Worm (Caenorhabditis elegans) whole organism, midembryonic: ENCODE results near the gene R01H2.8.

Experiments
- T22C8.4 ChIP-seq: fragments of 200-800 bp; sonication (Bioruptor generic); IDR thresholded peaks from 2 replicates; pipeline ENCODE4 v1.3.6; 2022; ENCODE audit warnings: missing genetic modification characterization, missing compliant biosample characterization
- cog-1 ChIP-seq: sonication (generic microtip); optimal IDR thresholded peaks from 2 replicates; lab custom pipeline; 2016; ENCODE audit warnings: missing genetic modification characterization, missing compliant biosample characterization
- flt-1 ChIP-seq: fragments of 200-800 bp; sonication (Bioruptor generic); IDR thresholded peaks from 2 replicates; pipeline ENCODE4 v1.3.6; 2022; ENCODE audit warnings: missing genetic modification characterization, missing compliant biosample characterization
- klf-2 ChIP-seq: fragments of 200-800 bp; sonication (Bioruptor generic); conservative IDR thresholded peaks from 2 replicates; pipeline ENCODE4 v1.3.6; 2022; ENCODE audit warnings: missing genetic modification reagents, missing genetic modification characterization, missing compliant biosample characterization
- med-1 ChIP-seq: sonication (generic microtip); optimal IDR thresholded peaks from 2 replicates; lab custom pipeline; 2017; ENCODE audit warnings: missing genetic modification characterization, mild to moderate bottlenecking, missing compliant biosample characterization, antibody characterized with exemption, missing genetic modification reagents; ENCODE audit not compliant: insufficient read depth
- ref-1 ChIP-seq: fragments of 200-800 bp; sonication (Bioruptor generic); conservative IDR thresholded peaks from 2 replicates; pipeline ENCODE4 v1.3.6; 2022; ENCODE audit warnings: missing genetic modification reagents, missing genetic modification characterization, missing compliant biosample characterization
- tab-1 ChIP-seq: fragments of 200-800 bp; sonication (Bioruptor generic); IDR thresholded peaks from 2 replicates; pipeline ENCODE4 v1.3.6; 2022; ENCODE audit warnings: missing genetic modification characterization, missing compliant biosample characterization
- ztf-23 ChIP-seq: fragments of 200-800 bp; sonication (Bioruptor generic); IDR thresholded peaks from 2 replicates; pipeline ENCODE4 v1.3.6; 2022; ENCODE audit warnings: missing genetic modification reagents, missing genetic modification characterization, missing compliant biosample characterization
- ztf-29 ChIP-seq: fragments of 200-800 bp; sonication (Bioruptor generic); IDR thresholded peaks from 2 replicates; pipeline ENCODE4 v1.3.6; 2022; ENCODE audit warnings: missing genetic modification reagents, missing genetic modification characterization, missing compliant biosample characterization

The R01H2.8 gene

DNA sequence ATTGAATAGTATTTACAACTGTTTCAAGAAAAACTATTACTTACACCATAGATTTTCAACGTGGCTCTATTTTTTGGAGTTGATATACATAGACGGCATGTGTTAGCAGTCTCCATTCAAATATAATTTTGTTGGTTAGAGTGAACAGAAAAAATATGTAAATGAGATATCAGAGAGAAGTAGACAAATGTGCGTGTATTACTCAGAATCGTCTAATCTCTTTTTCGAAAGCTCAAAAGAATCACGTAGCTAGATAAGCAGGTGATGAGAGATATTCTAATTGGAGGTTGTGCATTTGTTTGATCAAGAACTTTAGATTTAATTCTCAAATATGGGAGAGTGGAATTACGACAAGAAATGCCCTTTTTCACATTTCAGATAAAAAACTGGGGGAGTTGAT is 21.7 kb downstream of the R01H2.8 start, which contains the start of gene ZK418.10:
ZK418.10 (minus strand) TSS at position 148 of the 400 bp plus-strand sequence.
- TF ChIP-seq ztf-29: no peak
- TF ChIP-seq ref-1 (GFP tag; lab: Robert Waterston, UW): no peak
- TF ChIP-seq med-1 (GFP tag; lab: Kevin White, UChicago): no peak
- TF ChIP-seq ztf-23 (GFP tag; lab: Robert Waterston, UW): no peak
- TF ChIP-seq T22C8.4 (GFP tag; lab: Robert Waterston, UW): no peak
- no peak for TF ChIP-seq klf-2
- TF ChIP-seq cog-1: no peak
- no peak for TF ChIP-seq tab-1 (GFP tag; lab: Robert Waterston, UW)
- TF ChIP-seq flt-1 (GFP tag; lab: Robert Waterston, UW): no peak

DNA sequence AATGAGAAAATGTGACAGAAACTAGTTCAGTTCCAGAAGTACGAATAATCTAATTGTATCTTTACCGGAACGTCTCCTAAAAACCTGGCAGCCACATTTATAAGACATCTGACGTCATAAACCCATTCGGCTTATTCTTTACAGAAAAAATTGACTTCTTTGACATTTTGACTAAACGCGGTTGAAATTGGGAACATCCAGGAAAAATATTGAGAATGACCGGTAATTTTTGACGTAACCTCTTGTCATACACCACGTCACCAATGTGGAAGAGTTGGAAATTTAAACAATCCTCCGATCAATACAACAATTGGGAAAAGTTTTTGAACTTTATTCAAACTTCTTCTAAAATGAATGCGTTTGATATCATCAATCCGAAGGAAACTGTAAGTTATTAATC is 22.2 kb downstream of the R01H2.8 start, which contains the start of gene ZK418.2:
ZK418.2 (plus strand) TSS at position 301 of the 400 bp plus-strand sequence.
- TF ChIP-seq ztf-29 (no peak), T22C8.4 (GFP tag; lab: Robert Waterston, UW) (no peak), tab-1 (GFP tag; lab: Robert Waterston, UW) (no peak), med-1 (GFP tag; lab: Kevin White, UChicago) (no peak), flt-1 (GFP tag; lab: Robert Waterston, UW) (no peak), klf-2 (no peak), ztf-23 (GFP tag; lab: Robert Waterston, UW) (no peak), ref-1 (GFP tag; lab: Robert Waterston, UW) (no peak), cog-1 (no peak)

DNA sequence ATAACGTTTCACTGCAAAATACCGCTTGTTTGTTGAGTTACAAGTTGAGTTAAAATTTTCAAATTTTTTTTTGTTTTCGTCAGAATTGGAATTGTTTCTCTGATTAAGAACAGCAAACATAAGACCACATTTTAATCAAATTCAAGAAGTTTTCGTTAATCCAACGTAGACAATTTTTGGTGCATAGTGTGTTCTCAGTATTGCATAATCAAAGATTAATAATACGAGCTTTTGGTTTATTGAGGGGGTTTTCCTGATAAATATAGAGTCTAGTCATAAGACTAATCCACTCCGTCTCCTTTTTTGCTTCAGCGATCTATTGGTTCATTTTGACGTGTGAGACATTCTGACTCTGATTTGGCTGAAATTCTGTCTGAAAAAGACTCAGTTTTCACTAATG is 26.3 kb downstream of the R01H2.8 start, which contains the start of gene nhr-9:
nhr-9 (plus strand) TSS at position 307 of the 400 bp plus-strand sequence.
- TF ChIP-seq tab-1 (GFP tag; lab: Robert Waterston, UW): no peak
- TF ChIP-seq cog-1: no peak
- TF ChIP-seq klf-2: no peak
- no peak for TF ChIP-seq flt-1 (GFP tag; lab: Robert Waterston, UW)
- no peak for TF ChIP-seq ref-1 (GFP tag; lab: Robert Waterston, UW)
- no peak for TF ChIP-seq ztf-29
- no peak for TF ChIP-seq ztf-23 (GFP tag; lab: Robert Waterston, UW)
- TF ChIP-seq med-1 (GFP tag; lab: Kevin White, UChicago): no peak
- no peak for TF ChIP-seq T22C8.4 (GFP tag; lab: Robert Waterston, UW)

ce11 chrIII:7096481-7096880 is 27.6 kb downstream of the R01H2.8 start:
- TF ChIP-seq klf-2 (no peak), cog-1 (no peak), tab-1 (GFP tag; lab: Robert Waterston, UW) (no peak), ztf-29 (no peak), T22C8.4 (GFP tag; lab: Robert Waterston, UW) (no peak), med-1 (GFP tag; lab: Kevin White, UChicago) (no peak), flt-1 (GFP tag; lab: Robert Waterston, UW) (no peak)

- TF ChIP-seq flt-1 (GFP tag; lab: Robert Waterston, UW): no peak
- TF ChIP-seq cog-1: no peak
- no peak for TF ChIP-seq T22C8.4 (GFP tag; lab: Robert Waterston, UW)
- no peak for TF ChIP-seq med-1 (GFP tag; lab: Kevin White, UChicago)
- TF ChIP-seq ztf-23 (GFP tag; lab: Robert Waterston, UW): no peak
- no peak for TF ChIP-seq klf-2
- TF ChIP-seq ref-1 (GFP tag; lab: Robert Waterston, UW): no peak
- no peak for TF ChIP-seq tab-1 (GFP tag; lab: Robert Waterston, UW)
- TF ChIP-seq ztf-29: no peak
These were observed 31.1 kb downstream of the R01H2.8 start, which contains the start of gene ZK418.11 for ce11 chrIII:7100001-7100400. Gene ZK418.11 (plus strand): TSS chrIII:7100289.

DNA sequence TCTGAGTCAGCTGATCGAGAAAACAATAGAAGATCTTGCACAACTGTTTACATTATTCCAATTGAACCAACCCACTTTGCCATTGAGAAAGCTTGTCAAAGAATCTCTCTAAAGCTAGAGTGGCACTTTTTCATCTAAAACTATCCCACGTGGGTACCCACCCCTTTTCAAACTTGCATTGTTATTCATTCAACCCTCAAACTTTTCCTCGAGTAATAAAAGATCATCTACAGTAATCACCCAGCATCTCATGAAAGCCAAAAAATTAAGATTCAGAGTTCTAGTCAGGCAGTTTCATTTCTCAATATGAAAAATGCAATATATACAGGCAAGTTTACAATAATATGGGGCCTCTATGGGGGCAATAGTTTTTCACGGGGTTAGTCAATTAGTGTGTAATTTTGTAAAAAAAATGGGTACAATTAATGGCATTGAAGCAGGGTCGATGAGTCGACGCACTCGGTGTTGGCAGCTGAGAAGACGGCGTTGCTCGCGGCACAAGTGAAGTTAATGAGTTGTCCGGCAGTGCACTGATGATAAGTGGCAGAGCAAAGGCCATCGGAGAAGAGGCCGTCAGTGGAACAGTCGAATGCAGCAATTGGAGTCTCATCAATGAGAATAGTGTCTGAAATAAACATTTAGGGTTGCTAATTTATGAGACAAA is 33.1 kb downstream of the R01H2.8 start:
- TF ChIP-seq ztf-23 (GFP tag; lab: Robert Waterston, UW): no peak
- no peak for TF ChIP-seq cog-1
- no peak for TF ChIP-seq flt-1 (GFP tag; lab: Robert Waterston, UW)
- TF ChIP-seq ztf-29: no peak
- TF ChIP-seq klf-2: no peak
- no peak for TF ChIP-seq ref-1 (GFP tag; lab: Robert Waterston, UW)
- no peak for TF ChIP-seq med-1 (GFP tag; lab: Kevin White, UChicago)
- TF ChIP-seq tab-1 (GFP tag; lab: Robert Waterston, UW): no peak
- no peak for TF ChIP-seq T22C8.4 (GFP tag; lab: Robert Waterston, UW)

DNA sequence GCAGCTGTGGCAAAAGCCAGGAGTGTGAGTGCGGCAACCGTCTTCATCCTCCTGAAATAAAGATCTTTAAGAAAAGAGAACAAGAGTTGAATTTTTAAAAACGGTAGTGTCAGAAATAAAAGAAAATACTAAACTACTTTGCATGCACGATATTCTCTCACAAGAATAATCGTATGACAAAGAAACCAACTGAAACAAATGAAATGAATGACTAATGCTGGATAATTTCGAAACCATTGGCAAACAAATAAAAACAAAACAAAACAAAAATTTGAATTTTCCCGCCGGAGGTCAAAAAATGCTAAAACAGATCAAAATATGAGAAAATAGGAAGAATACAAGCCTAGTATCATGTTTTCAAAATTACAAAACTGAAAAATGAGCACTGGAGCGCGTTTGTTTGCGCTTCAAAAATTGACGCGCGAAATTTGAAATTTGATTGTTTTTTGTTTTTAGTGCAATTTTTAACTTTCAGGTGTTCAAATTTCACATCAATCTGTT is 35.1 kb downstream of the R01H2.8 start, which contains the start of gene cpg-2:
cpg-2 (minus strand) TSS at position 51 of the 501 bp plus-strand sequence.
- TF ChIP-seq ztf-23 (GFP tag; lab: Robert Waterston, UW) (no peak), ztf-29 (no peak)

- TF ChIP-seq ref-1 (GFP tag; lab: Robert Waterston, UW) (no peak), klf-2 (no peak), flt-1 (GFP tag; lab: Robert Waterston, UW) (no peak), tab-1 (GFP tag; lab: Robert Waterston, UW) (no peak), cog-1 (no peak), med-1 (GFP tag; lab: Kevin White, UChicago) (no peak), ztf-23 (GFP tag; lab: Robert Waterston, UW) (no peak), T22C8.4 (GFP tag; lab: Robert Waterston, UW) (no peak), ztf-29 (no peak)
These were observed 38.0 kb downstream of the R01H2.8 start for ce11 chrIII:7106854-7107253.

- no peak for TF ChIP-seq flt-1 (GFP tag; lab: Robert Waterston, UW)
- no peak for TF ChIP-seq T22C8.4 (GFP tag; lab: Robert Waterston, UW)
- no peak for TF ChIP-seq ref-1 (GFP tag; lab: Robert Waterston, UW)
- TF ChIP-seq ztf-23 (GFP tag; lab: Robert Waterston, UW): no peak
- TF ChIP-seq tab-1 (GFP tag; lab: Robert Waterston, UW): no peak
- no peak for TF ChIP-seq cog-1
These were observed 39.1 kb downstream of the R01H2.8 start, which contains the start of gene odd-1 for ce11 chrIII:7107965-7108364. Gene odd-1 (plus strand): TSS chrIII:7108313.
